Worm (Caenorhabditis elegans) whole organism, L1 larva: Measurements from ENCODE around the gene sup-26.

Source experiments
- C04F5.9 ChIP-seq: sonication (generic microtip); optimal IDR thresholded peaks from 2 replicates; lab custom pipeline; 2016; ENCODE audit warnings: missing genetic modification characterization, missing compliant biosample characterization
- Y116A8C.19 ChIP-seq: sonication (generic microtip); optimal IDR thresholded peaks from 2 replicates; lab custom pipeline; 2016; ENCODE audit warnings: missing compliant biosample characterization, missing genetic modification characterization, borderline replicate concordance
- aha-1 ChIP-seq: fragments of 150-350 bp; optimal IDR thresholded peaks from 2 replicates; lab custom pipeline; 2014; ENCODE audit warnings: missing biosample characterization, missing genetic modification characterization
- alr-1 ChIP-seq: fragments of 200-800 bp; sonication (Bioruptor generic); optimal IDR thresholded peaks from 2 replicates; lab custom pipeline; 2018; ENCODE audit warnings: borderline replicate concordance, mild to moderate bottlenecking, missing genetic modification characterization, missing compliant biosample characterization
- aly-2 ChIP-seq: fragments of 150-350 bp; optimal IDR thresholded peaks from 2 replicates; lab custom pipeline; 2014; ENCODE audit warnings: missing biosample characterization, missing genetic modification characterization
- ceh-8 ChIP-seq: fragments of 200-800 bp; sonication (Bioruptor generic); optimal IDR thresholded peaks from 2 replicates; lab custom pipeline; 2018; ENCODE audit warnings: mild to moderate bottlenecking, missing genetic modification characterization, moderate library complexity, missing compliant biosample characterization
- ceh-82 ChIP-seq, 3 experiments: fragments of 150-350 bp in 1 of 3; sonication (generic microtip) in 2 of 3; optimal IDR thresholded peaks; 2 replicates each; lab custom pipeline; 2014 to 2017; ENCODE audit warnings: missing biosample characterization in 3 of 3, missing genetic modification characterization in 3 of 3
- ceh-88 ChIP-seq: fragments of 200-800 bp; sonication (Bioruptor generic); IDR thresholded peaks from 2 replicates; pipeline ENCODE4 v1.3.6; 2022; ENCODE audit warnings: missing genetic modification characterization, missing compliant biosample characterization
- ceh-90 ChIP-seq: sonication (generic microtip); optimal IDR thresholded peaks from 2 replicates; lab custom pipeline; 2016; ENCODE audit warnings: missing genetic modification characterization, missing compliant biosample characterization
- ces-1 ChIP-seq: fragments of 150-350 bp; optimal IDR thresholded peaks from 2 replicates; lab custom pipeline; 2014; ENCODE audit warnings: missing biosample characterization, missing genetic modification reagents, missing genetic modification characterization
- dpl-1 ChIP-seq, 3 experiments: fragments of 150-350 bp in 2 of 3; sonication (generic microtip) in 1 of 3; optimal IDR thresholded peaks; 2 replicates each; lab custom pipeline; 2014 to 2017; ENCODE audit warnings: missing biosample characterization in 3 of 3, missing genetic modification characterization in 3 of 3, missing genetic modification reagents in 3 of 3
- dsc-1 ChIP-seq: sonication (generic microtip); optimal IDR thresholded peaks from 2 replicates; lab custom pipeline; 2016; ENCODE audit warnings: mild to moderate bottlenecking, missing genetic modification characterization, missing compliant biosample characterization
- efl-1 ChIP-seq, 4 experiments: fragments of 150-350 bp; optimal IDR thresholded peaks in 3 of 4; peaks in 1 of 4; 1 replicate in 1 of 4; 2 replicates in 3 of 4; lab custom pipeline; 2014; ENCODE audit warnings: missing biosample characterization in 2 of 4, missing genetic modification characterization in 2 of 4, missing genetic modification reagents in 2 of 4
- efl-3 ChIP-seq: fragments of 200-800 bp; sonication (Bioruptor generic); optimal IDR thresholded peaks from 2 replicates; lab custom pipeline; 2018; ENCODE audit warnings: mild to moderate bottlenecking, missing genetic modification characterization, missing compliant biosample characterization
- egl-13 ChIP-seq: sonication (generic microtip); optimal IDR thresholded peaks from 2 replicates; lab custom pipeline; 2016; ENCODE audit warnings: missing genotype, missing genetic modification reagents, missing genetic modification characterization, missing compliant biosample characterization
- elt-3 ChIP-seq, 6 experiments: fragments of 150-350 bp in 1 of 6; sonication (generic microtip); optimal IDR thresholded peaks; 2 replicates each; lab custom pipeline; 2017 to 2018; ENCODE audit warnings: missing biosample characterization in 6 of 6, missing genetic modification characterization in 6 of 6, inconsistent platforms in 1 of 6
- ets-5 ChIP-seq: fragments of 200-800 bp; sonication (Bioruptor generic); IDR thresholded peaks from 2 replicates; pipeline ENCODE4 v1.3.6; 2022; ENCODE audit warnings: missing genetic modification characterization, missing compliant biosample characterization
- fkh-4 ChIP-seq: sonication (generic microtip); optimal IDR thresholded peaks from 2 replicates; lab custom pipeline; 2016; ENCODE audit warnings: missing compliant biosample characterization, missing genetic modification characterization, borderline replicate concordance
- fkh-8 ChIP-seq: sonication (generic microtip); optimal IDR thresholded peaks from 2 replicates; lab custom pipeline; 2016; ENCODE audit warnings: mild to moderate bottlenecking, missing genetic modification characterization, missing compliant biosample characterization
- fos-1 ChIP-seq: fragments of 150-350 bp; optimal IDR thresholded peaks from 2 replicates; lab custom pipeline; 2014; ENCODE audit warnings: missing biosample characterization, missing genetic modification characterization
- irx-1 ChIP-seq: sonication (generic microtip); optimal IDR thresholded peaks from 2 replicates; lab custom pipeline; 2016; ENCODE audit warnings: missing genetic modification characterization, missing compliant biosample characterization
- jun-1 ChIP-seq: fragments of 150-350 bp; optimal IDR thresholded peaks from 2 replicates; lab custom pipeline; 2014; ENCODE audit warnings: missing biosample characterization, missing genetic modification reagents, missing genetic modification characterization
- lin-14 ChIP-seq: fragments of 200-800 bp; sonication (Bioruptor generic); optimal IDR thresholded peaks from 2 replicates; lab custom pipeline; 2018; ENCODE audit warnings: mild to moderate bottlenecking, missing genetic modification characterization, moderate library complexity, missing compliant biosample characterization
- lin-15B ChIP-seq: fragments of 150-350 bp; sonication (generic microtip); optimal IDR thresholded peaks from 3 replicates; lab custom pipeline; 2014; ENCODE audit warnings: missing biosample characterization, missing genetic modification characterization
- lir-3 ChIP-seq: sonication (generic microtip); optimal IDR thresholded peaks from 2 replicates; lab custom pipeline; 2016; ENCODE audit warnings: mild to moderate bottlenecking, missing genetic modification characterization, moderate library complexity, missing compliant biosample characterization; ENCODE audit not compliant: poor library complexity
- mab-9 ChIP-seq: fragments of 200-800 bp; sonication (Bioruptor generic); IDR thresholded peaks from 2 replicates; pipeline ENCODE4 v1.3.6; 2022; ENCODE audit warnings: missing genetic modification reagents, missing genetic modification characterization, missing compliant biosample characterization
- mdl-1 ChIP-seq, 2 experiments: fragments of 150-350 bp; optimal IDR thresholded peaks; 2 replicates each; lab custom pipeline; 2014 to 2017; ENCODE audit warnings: missing biosample characterization in 2 of 2, missing genetic modification characterization in 2 of 2, inconsistent platforms in 1 of 2
- mep-1 ChIP-seq: fragments of 150-350 bp; optimal IDR thresholded peaks from 2 replicates; lab custom pipeline; 2014; ENCODE audit warnings: missing biosample characterization, missing genetic modification characterization
- nhr-11 ChIP-seq: fragments of 150-350 bp; optimal IDR thresholded peaks from 2 replicates; lab custom pipeline; 2014; ENCODE audit warnings: missing biosample characterization, missing genetic modification characterization
- nhr-20 ChIP-seq: sonication (generic microtip); optimal IDR thresholded peaks from 2 replicates; lab custom pipeline; 2016; ENCODE audit warnings: mild to moderate bottlenecking, missing genetic modification characterization, missing compliant biosample characterization
- nhr-237 ChIP-seq: fragments of 150-350 bp; optimal IDR thresholded peaks from 2 replicates; lab custom pipeline; 2014; ENCODE audit warnings: missing biosample characterization, missing genetic modification characterization
- nhr-76 ChIP-seq: sonication (generic microtip); optimal IDR thresholded peaks from 2 replicates; lab custom pipeline; 2017; ENCODE audit warnings: missing biosample characterization, missing genetic modification characterization
- nhr-77 ChIP-seq: fragments of 150-350 bp; optimal IDR thresholded peaks from 2 replicates; lab custom pipeline; 2014; ENCODE audit warnings: missing biosample characterization, missing genetic modification characterization
- pag-3 ChIP-seq: sonication (generic microtip); optimal IDR thresholded peaks from 2 replicates; lab custom pipeline; 2017; ENCODE audit warnings: missing genetic modification characterization, mild to moderate bottlenecking, missing compliant biosample characterization, antibody characterized with exemption, borderline replicate concordance; ENCODE audit not compliant: insufficient read depth
- pax-3 ChIP-seq: fragments of 200-800 bp; sonication (Bioruptor generic); optimal IDR thresholded peaks from 2 replicates; lab custom pipeline; 2018; ENCODE audit warnings: mild to moderate bottlenecking, missing genetic modification characterization, moderate library complexity, missing compliant biosample characterization
- rnt-1 ChIP-seq: sonication (generic microtip); optimal IDR thresholded peaks from 2 replicates; lab custom pipeline; 2016; ENCODE audit warnings: mild to moderate bottlenecking, missing genetic modification characterization, moderate library complexity, missing compliant biosample characterization
- skn-1 ChIP-seq: fragments of 150-350 bp; optimal IDR thresholded peaks from 2 replicates; lab custom pipeline; 2014; ENCODE audit warnings: missing biosample characterization, missing genetic modification characterization
- snu-23 ChIP-seq: sonication (generic microtip); optimal IDR thresholded peaks from 2 replicates; lab custom pipeline; 2016; ENCODE audit warnings: missing genetic modification characterization, missing compliant biosample characterization
- sptf-1 ChIP-seq: fragments of 150-350 bp; optimal IDR thresholded peaks from 2 replicates; lab custom pipeline; 2014; ENCODE audit warnings: missing biosample characterization, missing genetic modification characterization
- swsn-7 ChIP-seq: sonication (generic microtip); optimal IDR thresholded peaks from 2 replicates; lab custom pipeline; 2016; ENCODE audit warnings: missing genetic modification characterization, missing compliant biosample characterization
- tlp-1 ChIP-seq: fragments of 150-350 bp; optimal IDR thresholded peaks from 2 replicates; lab custom pipeline; 2014; ENCODE audit warnings: missing biosample characterization, missing genetic modification characterization
- unc-130 ChIP-seq: fragments of 150-350 bp; optimal IDR thresholded peaks from 2 replicates; lab custom pipeline; 2017; ENCODE audit warnings: missing biosample characterization, missing genetic modification characterization, inconsistent platforms
- unc-30 ChIP-seq: sonication (generic microtip); optimal IDR thresholded peaks from 2 replicates; lab custom pipeline; 2017; ENCODE audit warnings: missing biosample characterization, missing genetic modification characterization
- unc-62 ChIP-seq: fragments of 150-350 bp; optimal IDR thresholded peaks from 2 replicates; lab custom pipeline; 2014; ENCODE audit warnings: missing biosample characterization, missing genetic modification reagents, missing genetic modification characterization
- unc-98 ChIP-seq: fragments of 200-800 bp; sonication (Bioruptor generic); IDR thresholded peaks from 2 replicates; pipeline ENCODE4 v1.3.6; 2022; ENCODE audit warnings: missing genetic modification characterization, missing compliant biosample characterization
- xbp-1 ChIP-seq: sonication (generic microtip); optimal IDR thresholded peaks from 2 replicates; lab custom pipeline; 2016; ENCODE audit warnings: missing genetic modification characterization, missing compliant biosample characterization
- zag-1 ChIP-seq: fragments of 150-350 bp; optimal IDR thresholded peaks from 2 replicates; lab custom pipeline; 2014; ENCODE audit warnings: missing biosample characterization, missing genetic modification characterization
- ztf-4 ChIP-seq: fragments of 150-350 bp; optimal IDR thresholded peaks from 2 replicates; lab custom pipeline; 2014; ENCODE audit warnings: missing biosample characterization, missing genetic modification characterization

The sup-26 gene

ce11 chrIII:4314502-4314901, 34.5 kb upstream of the sup-26 start:
- TF ChIP-seq fkh-8 (tag; lab: Kevin White, UChicago) (no peak), Y116A8C.19 (tag; lab: Kevin White, UChicago) (no peak), nhr-237 (tag; lab: Kevin White, UChicago) (no peak)

- TF ChIP-seq swsn-7 (tag; lab: Kevin White, UChicago) (peak; percentile 78), nhr-77 (peak; percentile 39), fkh-4 (no peak), rnt-1 (tag; lab: Kevin White, UChicago) (no peak), pag-3 (tag; lab: Kevin White, UChicago) (no peak), ztf-4 (no peak), nhr-11 (tag; lab: Kevin White, UChicago) (no peak), ces-1 (GFP tag; lab: Kevin White, UChicago) (no peak), unc-130 (peak; percentile 60), ceh-90 (tag; lab: Kevin White, UChicago) (no peak), ceh-88 (GFP tag; lab: Robert Waterston, UW) (no peak), irx-1 (tag; lab: Kevin White, UChicago) (no peak), ceh-82 (tag; optimal IDR thresholded peaks at IDR 0.05; lab: Kevin White, UChicago) (peak in 2 of 3 experiments; percentile 69 to 82), aly-2 (peak; percentile 15), pax-3 (tag; lab: Kevin White, UChicago) (no peak), fkh-8 (tag; lab: Kevin White, UChicago) (peak; percentile 83), lin-14 (GFP tag; lab: Kevin White, UChicago) (no peak), nhr-20 (tag; lab: Kevin White, UChicago) (peak; percentile 86), fos-1 (tag; lab: Kevin White, UChicago) (no peak), lir-3 (tag; lab: Kevin White, UChicago) (peak; percentile 61), nhr-76 (tag; lab: Kevin White, UChicago) (no peak), zag-1 (tag; lab: Kevin White, UChicago) (no peak), alr-1 (no peak), jun-1 (tag; lab: Kevin White, UChicago) (peak; percentile 50), C04F5.9 (tag; lab: Kevin White, UChicago) (no peak), sptf-1 (tag; lab: Kevin White, UChicago) (no peak), ets-5 (no peak), snu-23 (GFP tag; lab: Kevin White, UChicago) (peak; percentile 91), mep-1 (tag; lab: Kevin White, UChicago) (peak; percentile 86), skn-1 (peak; percentile 72), tlp-1 (tag; lab: Kevin White, UChicago) (no peak), mdl-1 (tag; optimal IDR thresholded peaks at IDR 0.05; lab: Kevin White, UChicago) (peak in 1 of 2 experiments; percentile 88), dsc-1 (tag; lab: Kevin White, UChicago) (peak; percentile 56), ceh-8 (no peak), unc-98 (GFP tag; lab: Robert Waterston, UW) (no peak), aha-1 (tag; lab: Kevin White, UChicago) (no peak), lin-15B (tag; lab: Kevin White, UChicago) (peak; percentile 65), elt-3 (tag; optimal IDR thresholded peaks at IDR 0.05; lab: Kevin White, UChicago) (peak in 1 of 6 experiments; percentile 84), egl-13 (tag; lab: Kevin White, UChicago) (peak; percentile 29), efl-3 (GFP tag; lab: Kevin White, UChicago) (no peak), efl-1 (optimal IDR thresholded peaks at IDR 0.05; lab: Kevin White, UChicago) (peak; percentile 80 to 81), efl-1 (GFP tag; optimal IDR thresholded peaks at IDR 0.05 in 1 of 2; lab: Kevin White, UChicago) (peak; percentile 75 to 97), dpl-1 (GFP tag; optimal IDR thresholded peaks at IDR 0.05; lab: Kevin White, UChicago) (peak; percentile 71 to 76 (median 73)), mab-9 (GFP tag; lab: Robert Waterston, UW) (no peak), xbp-1 (tag; lab: Kevin White, UChicago) (peak; percentile 82), unc-62 (GFP tag; lab: Kevin White, UChicago) (no peak), unc-30 (tag; lab: Kevin White, UChicago) (no peak)
These were observed 33.3 kb upstream of the sup-26 start, which contains the start of the genes evl-14 and dcn-1 for ce11 chrIII:4313061-4313962. evl-14 (minus strand) TSS chrIII:4313128. dcn-1 (plus strand) TSS chrIII:4313912.
